Fruit fly (Drosophila melanogaster) whole organism, embryonic: ENCODE measurements around the gene Kaz-m1.

Source experiments
- Aef1 ChIP-seq: fragments of 200-800 bp; sonication (Bioruptor generic); IDR thresholded peaks from 3 replicates; pipeline ENCODE4 v1.3.6; 2022; ENCODE audit warnings: missing biosample characterization, missing genetic modification characterization
- BEAF-32 ChIP-seq: fragments of 200-800 bp; sonication (Bioruptor generic); optimal IDR thresholded peaks from 3 replicates; lab custom pipeline; 2017; ENCODE audit warnings: missing biosample characterization, missing genetic modification characterization, mild to moderate bottlenecking, moderate library complexity, missing genetic modification reagents
- CG10979 ChIP-seq: fragments of 200-800 bp; sonication (Bioruptor generic); optimal IDR thresholded peaks from 2 replicates; lab custom pipeline; 2018; ENCODE audit warnings: missing biosample characterization, mild to moderate bottlenecking, missing genetic modification characterization, moderate library complexity
- CG11504 ChIP-seq: fragments of 200-800 bp; sonication (Bioruptor generic); optimal IDR thresholded peaks from 3 replicates; lab custom pipeline; 2019; ENCODE audit warnings: missing biosample characterization, mild to moderate bottlenecking, missing genetic modification characterization, moderate library complexity
- CG11695 ChIP-seq: fragments of 200-800 bp; sonication (Bioruptor generic); IDR thresholded peaks from 3 replicates; pipeline ENCODE4 v1.3.6; 2022; ENCODE audit warnings: missing biosample characterization, missing genetic modification characterization
- CG12155 ChIP-seq: fragments of 200-800 bp; sonication (Bioruptor generic); optimal IDR thresholded peaks from 3 replicates; lab custom pipeline; 2016; ENCODE audit warnings: missing biosample characterization, missing genetic modification characterization
- CG13287 ChIP-seq: fragments of 200-800 bp; sonication (Bioruptor generic); IDR thresholded peaks from 2 replicates; pipeline ENCODE4 v1.3.6; 2022; ENCODE audit warnings: missing biosample characterization, missing genetic modification characterization; ENCODE audit not compliant: partially characterized antibody
- CG13424 ChIP-seq: fragments of 200-800 bp; sonication (Bioruptor generic); optimal IDR thresholded peaks from 2 replicates; lab custom pipeline; 2019; ENCODE audit warnings: missing biosample characterization, mild to moderate bottlenecking, missing genetic modification characterization, moderate library complexity
- CG14441 ChIP-seq: fragments of 200-800 bp; sonication (Bioruptor generic); IDR thresholded peaks from 2 replicates; pipeline ENCODE4 v1.3.6; 2022; ENCODE audit warnings: missing biosample characterization, missing genetic modification characterization
- CG14860 ChIP-seq: fragments of 200-800 bp; sonication (Bioruptor generic); IDR thresholded peaks from 3 replicates; pipeline ENCODE4 v1.3.6; 2022; ENCODE audit warnings: missing biosample characterization, missing genetic modification characterization; ENCODE audit not compliant: partially characterized antibody
- CG15011 ChIP-seq: fragments of 200-800 bp; sonication (Bioruptor generic); optimal IDR thresholded peaks from 3 replicates; lab custom pipeline; 2018; ENCODE audit warnings: missing biosample characterization, mild to moderate bottlenecking, missing genetic modification characterization
- CG15601 ChIP-seq: fragments of 200-800 bp; sonication (Bioruptor generic); optimal IDR thresholded peaks from 3 replicates; lab custom pipeline; 2019; ENCODE audit warnings: missing biosample characterization, mild to moderate bottlenecking, missing genetic modification characterization, moderate library complexity
- CG17912 ChIP-seq: fragments of 200-800 bp; sonication (Bioruptor generic); optimal IDR thresholded peaks from 2 replicates; lab custom pipeline; 2018; ENCODE audit warnings: missing biosample characterization, mild to moderate bottlenecking, missing genetic modification characterization
- CG2202 ChIP-seq: fragments of 200-800 bp; sonication (Bioruptor generic); optimal IDR thresholded peaks from 2 replicates; lab custom pipeline; 2018; ENCODE audit warnings: missing biosample characterization, mild to moderate bottlenecking, missing genetic modification characterization
- CG4328 ChIP-seq: fragments of 200-800 bp; sonication (Bioruptor generic); optimal IDR thresholded peaks from 3 replicates; lab custom pipeline; 2017; ENCODE audit warnings: missing biosample characterization, missing genetic modification reagents, missing genetic modification characterization
- CG5953 ChIP-seq: fragments of 200-800 bp; sonication (Bioruptor generic); IDR thresholded peaks from 2 replicates; pipeline ENCODE4 v1.3.6; 2022; ENCODE audit warnings: missing biosample characterization, missing genetic modification characterization
- CG6765 ChIP-seq: fragments of 200-800 bp; sonication (Bioruptor generic); optimal IDR thresholded peaks from 3 replicates; lab custom pipeline; 2017; ENCODE audit warnings: missing biosample characterization, mild to moderate bottlenecking, missing genetic modification characterization
- CG7357 ChIP-seq: fragments of 200-800 bp; sonication (Bioruptor generic); IDR thresholded peaks from 3 replicates; pipeline ENCODE4 v1.3.6; 2022; ENCODE audit warnings: missing biosample characterization, missing genetic modification characterization
- CG8924 ChIP-seq: fragments of 200-800 bp; optimal IDR thresholded peaks from 3 replicates; lab custom pipeline; 2019; ENCODE audit warnings: missing biosample characterization, mild to moderate bottlenecking, missing genetic modification characterization, moderate library complexity
- CG9876 ChIP-seq: fragments of 200-800 bp; sonication (Bioruptor generic); optimal IDR thresholded peaks from 2 replicates; lab custom pipeline; 2016; ENCODE audit warnings: missing biosample characterization, missing genetic modification characterization
- Fer1 ChIP-seq: fragments of 200-800 bp; sonication (Bioruptor generic); optimal IDR thresholded peaks from 2 replicates; lab custom pipeline; 2017; ENCODE audit warnings: missing biosample characterization, mild to moderate bottlenecking, missing genetic modification characterization
- H2.0 ChIP-seq: fragments of 200-800 bp; sonication (Bioruptor generic); IDR thresholded peaks from 2 replicates; pipeline ENCODE4 v1.3.6; 2022; ENCODE audit warnings: missing biosample characterization, missing genetic modification characterization
- HmgZ ChIP-seq: fragments of 200-800 bp; sonication (Bioruptor generic); optimal IDR thresholded peaks from 2 replicates; lab custom pipeline; 2018; ENCODE audit warnings: missing biosample characterization, mild to moderate bottlenecking, missing genetic modification characterization
- Hr51 ChIP-seq, 2 experiments: fragments of 200-800 bp; sonication (Bioruptor generic); optimal IDR thresholded peaks; 2 replicates in 1 of 2; 3 replicates in 1 of 2; lab custom pipeline; 2016 to 2018; ENCODE audit warnings: missing biosample characterization in 2 of 2, missing genetic modification characterization in 2 of 2, mild to moderate bottlenecking in 1 of 2, moderate library complexity in 1 of 2
- Lhr ChIP-seq: fragments of 200-800 bp; sonication (Bioruptor generic); optimal IDR thresholded peaks from 3 replicates; lab custom pipeline; 2017; ENCODE audit warnings: mild to moderate bottlenecking, missing biosample characterization, missing genetic modification reagents, missing genetic modification characterization
- Lpt ChIP-seq: fragments of >200 bp; optimal IDR thresholded peaks from 2 replicates; lab custom pipeline; 2018; ENCODE audit warnings: missing biosample characterization, missing genetic modification characterization
- Med ChIP-seq: fragments of 200-800 bp; sonication (Bioruptor generic); peaks from one replicate; lab custom pipeline; 2016; ENCODE audit warnings: missing biosample characterization, missing genetic modification characterization, mild to moderate bottlenecking, inconsistent platforms, moderate library complexity
- Poxn ChIP-seq: fragments of 200-800 bp; sonication (Bioruptor generic); IDR thresholded peaks from 2 replicates; pipeline ENCODE4 v1.3.6; 2022; ENCODE audit warnings: missing biosample characterization, missing genetic modification characterization
- Sry-δ ChIP-seq: fragments of 200-800 bp; sonication (Bioruptor generic); optimal IDR thresholded peaks from 2 replicates; lab custom pipeline; 2016; ENCODE audit warnings: missing biosample characterization, missing genetic modification characterization
- Trl ChIP-seq, 3 experiments: fragments of >200 bp in 2 of 3; fragments of 200-800 bp in 1 of 3; sonication (Bioruptor generic) in 1 of 3; optimal IDR thresholded peaks; 2 replicates in 1 of 3; 3 replicates in 2 of 3; lab custom pipeline; 2016 to 2017; ENCODE audit warnings: missing biosample characterization in 1 of 3, missing genetic modification characterization in 1 of 3
- YL-1 ChIP-seq: fragments of 200-800 bp; sonication (Bioruptor generic); optimal IDR thresholded peaks from 3 replicates; lab custom pipeline; 2017; ENCODE audit warnings: missing biosample characterization, mild to moderate bottlenecking, missing genetic modification characterization
- br ChIP-seq: fragments of >200 bp; optimal IDR thresholded peaks from 2 replicates; lab custom pipeline; 2017
- ci ChIP-seq: fragments of 200-800 bp; sonication (Bioruptor generic); IDR thresholded peaks from 3 replicates; pipeline ENCODE4 v1.3.6; 2022; ENCODE audit warnings: missing biosample characterization, missing genetic modification characterization
- corto ChIP-seq: fragments of 200-800 bp; sonication (Bioruptor generic); optimal IDR thresholded peaks from 2 replicates; lab custom pipeline; 2016; ENCODE audit warnings: missing biosample characterization, mild to moderate bottlenecking, missing genetic modification characterization, moderate library complexity
- dati ChIP-seq: fragments of 200-800 bp; sonication (Bioruptor generic); IDR thresholded peaks from 2 replicates; pipeline ENCODE4 v1.3.6; 2022; ENCODE audit warnings: missing biosample characterization, missing genetic modification characterization
- eve ChIP-seq, 2 experiments: fragments of >200 bp; optimal IDR thresholded peaks; 2 replicates each; lab custom pipeline; 2017; ENCODE audit warnings: missing biosample characterization in 2 of 2, missing genetic modification characterization in 2 of 2
- eyg ChIP-seq: fragments of 200-800 bp; sonication (Bioruptor generic); optimal IDR thresholded peaks from 3 replicates; lab custom pipeline; 2016; ENCODE audit warnings: missing biosample characterization, missing genetic modification characterization
- her ChIP-seq: fragments of 200-800 bp; sonication (Bioruptor generic); optimal IDR thresholded peaks from 2 replicates; lab custom pipeline; 2016; ENCODE audit warnings: missing biosample characterization, missing genetic modification characterization
- ken ChIP-seq: fragments of 200-800 bp; sonication (Bioruptor generic); IDR thresholded peaks from 3 replicates; pipeline ENCODE4 v1.3.6; 2022; ENCODE audit warnings: missing biosample characterization, missing genetic modification characterization
- lbe ChIP-seq: fragments of 200-800 bp; sonication (Bioruptor generic); optimal IDR thresholded peaks from 2 replicates; lab custom pipeline; 2016; ENCODE audit warnings: missing biosample characterization, mild to moderate bottlenecking, missing genetic modification characterization
- luna ChIP-seq: fragments of 200-800 bp; sonication (Bioruptor generic); optimal IDR thresholded peaks from 2 replicates; lab custom pipeline; 2016; ENCODE audit warnings: missing biosample characterization, missing genetic modification characterization
- nerfin-2 ChIP-seq: fragments of 200-800 bp; sonication (Bioruptor generic); IDR thresholded peaks from 2 replicates; pipeline ENCODE4 v1.3.6; 2022; ENCODE audit warnings: missing biosample characterization, missing genetic modification characterization; ENCODE audit not compliant: partially characterized antibody
- p53 ChIP-seq: fragments of 200-800 bp; sonication (Bioruptor generic); optimal IDR thresholded peaks from 2 replicates; lab custom pipeline; 2016; ENCODE audit warnings: missing biosample characterization, missing genetic modification characterization
- pita ChIP-seq: fragments of 200-800 bp; sonication (Bioruptor generic); optimal IDR thresholded peaks from 2 replicates; lab custom pipeline; 2017; ENCODE audit warnings: missing biosample characterization, mild to moderate bottlenecking, missing genetic modification characterization
- repo ChIP-seq: fragments of 200-800 bp; sonication (Bioruptor generic); optimal IDR thresholded peaks from 2 replicates; lab custom pipeline; 2016; ENCODE audit warnings: missing biosample characterization, missing genetic modification characterization
- ro ChIP-seq: fragments of 200-800 bp; sonication (Bioruptor generic); IDR thresholded peaks from 2 replicates; pipeline ENCODE4 v1.3.6; 2022; ENCODE audit warnings: missing biosample characterization, missing genetic modification characterization
- row ChIP-seq: fragments of 200-800 bp; sonication (Bioruptor generic); IDR thresholded peaks from 3 replicates; pipeline ENCODE4 v1.3.6; 2022; ENCODE audit warnings: missing biosample characterization, missing genetic modification characterization
- sisA ChIP-seq: fragments of 200-800 bp; sonication (Bioruptor generic); IDR thresholded peaks from 2 replicates; pipeline ENCODE4 v1.3.6; 2022; ENCODE audit warnings: missing biosample characterization, missing genetic modification characterization
- slp2 ChIP-seq: fragments of 200-800 bp; sonication (Bioruptor generic); optimal IDR thresholded peaks from 2 replicates; lab custom pipeline; 2016; ENCODE audit warnings: missing biosample characterization, missing genetic modification characterization
- stwl ChIP-seq: fragments of 200-800 bp; sonication (Bioruptor generic); optimal IDR thresholded peaks from 3 replicates; lab custom pipeline; 2018; ENCODE audit warnings: missing biosample characterization, mild to moderate bottlenecking, missing genetic modification characterization, moderate library complexity
- sug ChIP-seq: fragments of 200-800 bp; optimal IDR thresholded peaks from 2 replicates; lab custom pipeline; 2019; ENCODE audit warnings: missing biosample characterization, mild to moderate bottlenecking, missing genetic modification characterization, moderate library complexity
- tup ChIP-seq: fragments of 200-800 bp; sonication (Bioruptor generic); optimal IDR thresholded peaks from 2 replicates; lab custom pipeline; 2016; ENCODE audit warnings: missing biosample characterization, mild to moderate bottlenecking, missing genetic modification characterization, moderate library complexity

Kaz-m1 gene

dm6 chr3R:26011542-26011941, 3.0 kb upstream of the Kaz-m1 start (continued):
- no peak for TF ChIP-seq her (GFP tag; lab: Kevin White, UChicago)
- TF ChIP-seq lbe (GFP tag; lab: Kevin White, UChicago), result no peak
- TF ChIP-seq nerfin-2 (GFP tag; lab: Robert Waterston, UW), result no peak
- peak; percentile 9 for TF ChIP-seq sug (tag; lab: Kevin White, UChicago)
- TF ChIP-seq CG17912, result peak; percentile 15
- TF ChIP-seq repo (GFP tag; lab: Kevin White, UChicago), result no peak
- no peak for TF ChIP-seq slp2
- TF ChIP-seq sisA (GFP tag; lab: Robert Waterston, UW), result no peak
- no peak for TF ChIP-seq pita
- no peak for TF ChIP-seq dati (GFP tag; lab: Robert Waterston, UW)
- no peak for TF ChIP-seq CG9876 (GFP tag; lab: Kevin White, UChicago)
- TF ChIP-seq eyg (GFP tag; lab: Kevin White, UChicago), result no peak
- TF ChIP-seq CG8924, result peak; percentile 61
- no peak for TF ChIP-seq HmgZ (tag; lab: Kevin White, UChicago)
- no peak for TF ChIP-seq Lpt
- TF ChIP-seq Fer1 (GFP tag; lab: Kevin White, UChicago), result no peak
- peak; percentile 79 for TF ChIP-seq CG15601 (tag; lab: Kevin White, UChicago)
- TF ChIP-seq CG13287 (GFP tag; lab: Robert Waterston, UW), result no peak
- TF ChIP-seq CG15011 (GFP tag; lab: Kevin White, UChicago), result peak; percentile 52
- TF ChIP-seq H2.0 (GFP tag; lab: Robert Waterston, UW), result no peak
- no peak for TF ChIP-seq Hr51 (GFP tag; optimal IDR thresholded peaks at IDR 0.05; lab: Kevin White, UChicago)
- peak; percentile 17 for TF ChIP-seq CG10979 (tag; lab: Kevin White, UChicago)
- no peak for TF ChIP-seq luna (GFP tag; lab: Kevin White, UChicago)
- TF ChIP-seq br (lab: Kevin White, UChicago), result no peak
- TF ChIP-seq stwl (tag; lab: Kevin White, UChicago), result no peak
- peak; percentile 75 for TF ChIP-seq CG2202 (tag; lab: Kevin White, UChicago)
- no peak for TF ChIP-seq CG12155
- no peak for TF ChIP-seq CG14860 (GFP tag; lab: Robert Waterston, UW)
- TF ChIP-seq ro, result no peak
- TF ChIP-seq Med (GFP tag; lab: Kevin White, UChicago), result peak; percentile 61
- TF ChIP-seq Sry-δ, result no peak
- TF ChIP-seq CG7357 (GFP tag; lab: Robert Waterston, UW), result no peak
- TF ChIP-seq CG13424 (tag; lab: Kevin White, UChicago), result peak; percentile 26
- no peak for TF ChIP-seq CG4328 (GFP tag; lab: Kevin White, UChicago)
- no peak for TF ChIP-seq CG6765 (GFP tag; lab: Kevin White, UChicago)
- TF ChIP-seq tup (GFP tag; lab: Kevin White, UChicago), result no peak
- peak; percentile 35 for TF ChIP-seq YL-1 (GFP tag; lab: Kevin White, UChicago)
- TF ChIP-seq BEAF-32 (GFP tag; lab: Kevin White, UChicago), result no peak
- no peak for TF ChIP-seq Aef1 (GFP tag; lab: Robert Waterston, UW)
- TF ChIP-seq p53 (GFP tag; lab: Kevin White, UChicago), result no peak
- TF ChIP-seq CG5953 (GFP tag; lab: Robert Waterston, UW), result no peak
- TF ChIP-seq ken (GFP tag; lab: Robert Waterston, UW), result no peak
- no peak for TF ChIP-seq CG14441 (GFP tag; lab: Robert Waterston, UW)
- 0 out of 3 replicates have a peak, but pooled peaks have one; percentile 17 for TF ChIP-seq CG11695 (GFP tag; lab: Robert Waterston, UW)
- TF ChIP-seq corto (GFP tag; lab: Kevin White, UChicago), result no peak
- peak; percentile 69; the same call in 2 of the 3 replicates for TF ChIP-seq ci (GFP tag; lab: Robert Waterston, UW)
- no peak for TF ChIP-seq Poxn
- TF ChIP-seq Lhr (GFP tag; lab: Kevin White, UChicago), result no peak
- TF ChIP-seq CG11504 (tag; lab: Kevin White, UChicago), result peak; percentile 11
- TF ChIP-seq row, result no peak
- no peak for TF ChIP-seq eve (GFP tag; optimal IDR thresholded peaks at IDR 0.05; lab: Kevin White, UChicago)
- TF ChIP-seq Trl (optimal IDR thresholded peaks at IDR 0.05; lab: Kevin White, UChicago), result no peak
- no peak for TF ChIP-seq Trl (GFP tag; optimal IDR thresholded peaks at IDR 0.05; lab: Kevin White, UChicago)
